Worm (Caenorhabditis elegans): ENCODE measurements around the gene csn-5.
A peak's percentile ranks its signal among the peaks of the same experiment; 100 is the strongest.

Gene csn-5

DNA sequence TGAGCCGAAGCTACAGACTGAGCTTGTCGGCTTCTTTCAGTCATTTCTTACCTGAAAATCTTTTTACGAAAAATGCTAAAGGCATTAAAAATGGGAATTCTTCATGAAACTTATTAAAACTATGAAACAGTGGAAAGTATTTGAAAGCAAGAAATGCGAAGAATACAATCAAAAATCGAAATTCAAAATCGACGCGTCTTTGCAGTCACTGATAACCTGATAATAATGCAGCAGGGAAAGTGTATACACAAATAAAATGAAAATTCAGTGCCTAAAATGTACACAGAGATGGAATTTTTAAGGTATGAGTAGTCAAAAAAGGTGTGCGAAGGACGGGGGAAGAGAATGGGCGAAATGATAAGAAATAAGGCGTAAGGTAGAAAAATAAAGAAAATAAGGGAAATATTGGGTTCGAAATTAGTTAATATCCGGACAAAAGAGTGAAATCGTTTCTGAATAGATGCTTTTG lies 34.7 kb upstream of the csn-5 start, which contains the start of gene C39H7.4:
C39H7.4 (minus strand) TSS at position 51 of the 469 bp plus-strand sequence.
- TF ChIP-seq gmeb-1 (tag; optimal IDR thresholded peaks at IDR 0.05): peak; percentile 36
- TF ChIP-seq sem-4 (tag; optimal IDR thresholded peaks at IDR 0.05): no peak
- peak; percentile 97 for TF ChIP-seq fos-1 (tag; optimal IDR thresholded peaks at IDR 0.05)
- no peak for TF ChIP-seq egl-27 (tag; optimal IDR thresholded peaks at IDR 0.05)
- TF ChIP-seq crh-2 (tag; optimal IDR thresholded peaks at IDR 0.05): no peak
- TF ChIP-seq ztf-1 (GFP tag; conservative IDR thresholded peaks at IDR 0.05): no peak

ce11 chrIV:5619643-5620042 lies 29.7 kb upstream of the csn-5 start, which contains the start of gene srsx-16:
Gene srsx-16 (minus strand): TSS chrIV:5619743.
- no peak for TF ChIP-seq ztf-4 (tag; optimal IDR thresholded peaks at IDR 0.05)
- TF ChIP-seq snpc-4 (tag; optimal IDR thresholded peaks at IDR 0.05): no peak
- no peak for TF ChIP-seq lin-39 (tag; optimal IDR thresholded peaks at IDR 0.05)
- TF ChIP-seq nhr-12 (tag; optimal IDR thresholded peaks at IDR 0.05): no peak
- no peak for TF ChIP-seq nhr-77 (tag; optimal IDR thresholded peaks at IDR 0.05)
- no peak for TF ChIP-seq ZK546.5 (tag; optimal IDR thresholded peaks at IDR 0.05)
- no peak for TF ChIP-seq dmd-4 (tag; optimal IDR thresholded peaks at IDR 0.05)
- no peak for TF ChIP-seq R02D3.7 (tag; optimal IDR thresholded peaks at IDR 0.05)
- TF ChIP-seq nhr-237 (tag; optimal IDR thresholded peaks at IDR 0.05): no peak
- no peak for TF ChIP-seq nhr-10 (tag; optimal IDR thresholded peaks at IDR 0.05)
- no peak for TF ChIP-seq alr-1 (tag; optimal IDR thresholded peaks at IDR 0.05)
- TF ChIP-seq blmp-1 (tag; optimal IDR thresholded peaks at IDR 0.05; ENCODE audit: insufficient read depth): no peak
- TF ChIP-seq skn-1 (tag; optimal IDR thresholded peaks at IDR 0.05): no peak
- TF ChIP-seq mdl-1 (tag; optimal IDR thresholded peaks at IDR 0.05): no peak
- no peak for TF ChIP-seq egl-27 (tag; optimal IDR thresholded peaks at IDR 0.05)
- no peak for TF ChIP-seq peb-1 (tag; optimal IDR thresholded peaks at IDR 0.05)
- TF ChIP-seq ama-1 (optimal IDR thresholded peaks at IDR 0.05): no peak
- no peak for TF ChIP-seq unc-39 (tag; optimal IDR thresholded peaks at IDR 0.05)
- TF ChIP-seq nhr-11 (tag; optimal IDR thresholded peaks at IDR 0.05): no peak

DNA sequence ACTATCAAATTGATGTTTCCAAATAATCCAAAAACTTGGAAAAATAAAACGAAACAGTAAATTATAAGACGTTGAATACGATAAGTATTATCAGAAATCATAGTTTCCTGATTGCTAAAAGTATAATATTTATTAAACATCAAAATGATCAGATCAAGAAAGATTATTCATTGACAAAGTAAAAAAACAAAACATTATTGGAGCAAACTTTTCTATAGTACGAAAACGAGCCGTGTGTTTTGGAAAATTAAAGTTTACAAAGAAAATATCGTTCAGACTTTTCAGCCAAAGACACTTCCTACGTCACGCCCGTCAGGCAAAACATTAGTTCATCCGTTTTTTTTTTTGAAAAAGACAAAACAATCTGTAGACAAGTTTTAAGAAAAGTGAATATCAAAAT lies 25.6 kb upstream of the csn-5 start, which contains the start of gene srsx-15:
srsx-15 (minus strand) TSS at position 101 of the 400 bp plus-strand sequence.
- TF ChIP-seq ztf-4 (tag; optimal IDR thresholded peaks at IDR 0.05) (no peak), skn-1 (tag; optimal IDR thresholded peaks at IDR 0.05) (no peak), ceh-82 (tag; optimal IDR thresholded peaks at IDR 0.05) (no peak), Y55F3AM.14 (GFP tag; optimal IDR thresholded peaks at IDR 0.05) (no peak), nhr-23 (tag; optimal IDR thresholded peaks at IDR 0.05) (no peak), nhr-6 (tag; optimal IDR thresholded peaks at IDR 0.05) (no peak), peb-1 (tag; optimal IDR thresholded peaks at IDR 0.05) (no peak), nhr-10 (tag; optimal IDR thresholded peaks at IDR 0.05) (no peak), nhr-237 (tag; optimal IDR thresholded peaks at IDR 0.05) (no peak), alr-1 (tag; optimal IDR thresholded peaks at IDR 0.05) (no peak), nhr-21 (tag; optimal IDR thresholded peaks at IDR 0.05) (no peak), sma-3 (GFP tag; optimal IDR thresholded peaks at IDR 0.05) (no peak), F13H6.1 (tag; optimal IDR thresholded peaks at IDR 0.05) (no peak), nhr-77 (tag; optimal IDR thresholded peaks at IDR 0.05) (no peak)

- no peak for TF ChIP-seq F13H6.1 (tag; optimal IDR thresholded peaks at IDR 0.05)
- TF ChIP-seq nhr-12 (tag; optimal IDR thresholded peaks at IDR 0.05): no peak
- no peak for TF ChIP-seq crh-2 (tag; optimal IDR thresholded peaks at IDR 0.05)
- TF ChIP-seq nhr-23 (tag; optimal IDR thresholded peaks at IDR 0.05): no peak
- no peak for TF ChIP-seq alr-1 (tag; optimal IDR thresholded peaks at IDR 0.05)
- TF ChIP-seq nhr-6 (tag; optimal IDR thresholded peaks at IDR 0.05): no peak
- TF ChIP-seq blmp-1 (tag; optimal IDR thresholded peaks at IDR 0.05; ENCODE audit: insufficient read depth): no peak
- no peak for TF ChIP-seq R02D3.7 (tag; optimal IDR thresholded peaks at IDR 0.05)
- TF ChIP-seq Y55F3AM.14 (GFP tag; optimal IDR thresholded peaks at IDR 0.05): no peak
- TF ChIP-seq ztf-11 (tag; optimal IDR thresholded peaks at IDR 0.05): no peak
- no peak for TF ChIP-seq lin-11 (tag; optimal IDR thresholded peaks at IDR 0.05)
- TF ChIP-seq ZK546.5 (tag; optimal IDR thresholded peaks at IDR 0.05): no peak
- TF ChIP-seq mab-5 (tag; optimal IDR thresholded peaks at IDR 0.05): no peak
- TF ChIP-seq aly-2 (tag; optimal IDR thresholded peaks at IDR 0.05): no peak
- no peak for TF ChIP-seq unc-55 (GFP tag; optimal IDR thresholded peaks at IDR 0.05)
Observed at ce11 chrIV:5627056-5627455, 22.3 kb upstream of the csn-5 start, which contains the start of gene srsx-14. Gene srsx-14 (minus strand): TSS chrIV:5627156.
